Worm (Caenorhabditis elegans): Measurements from ENCODE around the gene ttr-29.

The ttr-29 gene

ce11 chrV:12919705-12920104 lies 13.1 kb upstream of the ttr-29 start, which contains the start of gene lipl-1:
Gene lipl-1, plus strand, starts transcription at chrV:12919986.
- TF ChIP-seq ztf-29 (GFP tag; IDR thresholded peaks at IDR 0.05) (no peak), med-1 (GFP tag; optimal IDR thresholded peaks at IDR 0.05; ENCODE audit: insufficient read depth) (no peak), cog-1 (tag; optimal IDR thresholded peaks at IDR 0.05) (no peak), T22C8.4 (GFP tag; IDR thresholded peaks at IDR 0.05) (no peak), klf-2 (GFP tag; conservative IDR thresholded peaks at IDR 0.05) (no peak), tab-1 (GFP tag; IDR thresholded peaks at IDR 0.05) (no peak)

ce11 chrV:12909544-12910157 lies 3.0 kb upstream of the ttr-29 start, which contains the start of gene nid-1:
Gene nid-1, plus strand, starts transcription at chrV:12910107.
- no peak for TF ChIP-seq cog-1 (tag; optimal IDR thresholded peaks at IDR 0.05)
- no peak for TF ChIP-seq klf-2 (GFP tag; conservative IDR thresholded peaks at IDR 0.05)
- TF ChIP-seq med-1 (GFP tag; optimal IDR thresholded peaks at IDR 0.05; ENCODE audit: insufficient read depth) = no peak
- TF ChIP-seq ztf-29 (GFP tag; IDR thresholded peaks at IDR 0.05) = no peak
- TF ChIP-seq T22C8.4 (GFP tag; IDR thresholded peaks at IDR 0.05) = no peak
- no peak for TF ChIP-seq flt-1 (GFP tag; IDR thresholded peaks at IDR 0.05)
- TF ChIP-seq tab-1 (GFP tag; IDR thresholded peaks at IDR 0.05) = no peak
- no peak for TF ChIP-seq ztf-23 (GFP tag; IDR thresholded peaks at IDR 0.05)
- TF ChIP-seq ref-1 (GFP tag; conservative IDR thresholded peaks at IDR 0.05) = no peak

- TF ChIP-seq klf-2 (GFP tag; conservative IDR thresholded peaks at IDR 0.05) = no peak
- TF ChIP-seq tab-1 (GFP tag; IDR thresholded peaks at IDR 0.05) = no peak
- no peak for TF ChIP-seq med-1 (GFP tag; optimal IDR thresholded peaks at IDR 0.05; ENCODE audit: insufficient read depth)
- no peak for TF ChIP-seq T22C8.4 (GFP tag; IDR thresholded peaks at IDR 0.05)
These were observed 2.0 kb upstream of the ttr-29 start for ce11 chrV:12908614-12909013.

- TF ChIP-seq tab-1 (GFP tag; IDR thresholded peaks at IDR 0.05) (no peak), flt-1 (GFP tag; IDR thresholded peaks at IDR 0.05) (no peak), T22C8.4 (GFP tag; IDR thresholded peaks at IDR 0.05) (no peak), med-1 (GFP tag; optimal IDR thresholded peaks at IDR 0.05; ENCODE audit: insufficient read depth) (no peak), ztf-23 (GFP tag; IDR thresholded peaks at IDR 0.05) (no peak), ztf-29 (GFP tag; IDR thresholded peaks at IDR 0.05) (no peak)
These were observed 804 bp upstream of the ttr-29 start for ce11 chrV:12907436-12907835.

- TF ChIP-seq cog-1 (tag; optimal IDR thresholded peaks at IDR 0.05) = no peak
- TF ChIP-seq ztf-23 (GFP tag; IDR thresholded peaks at IDR 0.05) = no peak
- no peak for TF ChIP-seq flt-1 (GFP tag; IDR thresholded peaks at IDR 0.05)
- TF ChIP-seq klf-2 (GFP tag; conservative IDR thresholded peaks at IDR 0.05) = no peak
- no peak for TF ChIP-seq ztf-29 (GFP tag; IDR thresholded peaks at IDR 0.05)
These were observed 1.6 kb downstream of the ttr-29 start, which contains the start of gene ttr-28 for ce11 chrV:12905074-12905473. Gene ttr-28, minus strand, starts transcription at chrV:12905174.

ce11 chrV:12904054-12904453 lies 2.6 kb downstream of the ttr-29 start, which contains the start of gene ttr-27:
Gene ttr-27, minus strand, starts transcription at chrV:12904098.
- TF ChIP-seq ref-1 (GFP tag; conservative IDR thresholded peaks at IDR 0.05) (no peak), tab-1 (GFP tag; IDR thresholded peaks at IDR 0.05) (no peak), cog-1 (tag; optimal IDR thresholded peaks at IDR 0.05) (no peak), klf-2 (GFP tag; conservative IDR thresholded peaks at IDR 0.05) (no peak), ztf-29 (GFP tag; IDR thresholded peaks at IDR 0.05) (no peak), med-1 (GFP tag; optimal IDR thresholded peaks at IDR 0.05; ENCODE audit: insufficient read depth) (no peak), flt-1 (GFP tag; IDR thresholded peaks at IDR 0.05) (no peak), T22C8.4 (GFP tag; IDR thresholded peaks at IDR 0.05) (no peak), ztf-23 (GFP tag; IDR thresholded peaks at IDR 0.05) (no peak)

- TF ChIP-seq tab-1 (GFP tag; IDR thresholded peaks at IDR 0.05) (no peak), ztf-23 (GFP tag; IDR thresholded peaks at IDR 0.05) (no peak), flt-1 (GFP tag; IDR thresholded peaks at IDR 0.05) (no peak), ztf-29 (GFP tag; IDR thresholded peaks at IDR 0.05) (no peak)
These were observed 5.3 kb downstream of the ttr-29 start for ce11 chrV:12901301-12901700.

ce11 chrV:12898583-12899232 lies 7.9 kb downstream of the ttr-29 start:
- TF ChIP-seq ztf-23 (GFP tag; IDR thresholded peaks at IDR 0.05) (no peak), ref-1 (GFP tag; conservative IDR thresholded peaks at IDR 0.05) (no peak)

- TF ChIP-seq tab-1 (GFP tag; IDR thresholded peaks at IDR 0.05) = no peak
- TF ChIP-seq cog-1 (tag; optimal IDR thresholded peaks at IDR 0.05) = no peak
- TF ChIP-seq ztf-29 (GFP tag; IDR thresholded peaks at IDR 0.05) = no peak
- TF ChIP-seq ztf-23 (GFP tag; IDR thresholded peaks at IDR 0.05) = no peak
- TF ChIP-seq klf-2 (GFP tag; conservative IDR thresholded peaks at IDR 0.05) = no peak
- TF ChIP-seq ref-1 (GFP tag; conservative IDR thresholded peaks at IDR 0.05) = no peak
- TF ChIP-seq T22C8.4 (GFP tag; IDR thresholded peaks at IDR 0.05) = no peak
These were observed 9.3 kb downstream of the ttr-29 start for ce11 chrV:12897338-12897737.

ce11 chrV:12896850-12897249 lies 9.8 kb downstream of the ttr-29 start:
- TF ChIP-seq ztf-29 (GFP tag; IDR thresholded peaks at IDR 0.05) (no peak), T22C8.4 (GFP tag; IDR thresholded peaks at IDR 0.05) (no peak), ztf-23 (GFP tag; IDR thresholded peaks at IDR 0.05) (no peak), med-1 (GFP tag; optimal IDR thresholded peaks at IDR 0.05; ENCODE audit: insufficient read depth) (no peak), klf-2 (GFP tag; conservative IDR thresholded peaks at IDR 0.05) (no peak), ref-1 (GFP tag; conservative IDR thresholded peaks at IDR 0.05) (no peak), tab-1 (GFP tag; IDR thresholded peaks at IDR 0.05) (no peak), cog-1 (tag; optimal IDR thresholded peaks at IDR 0.05) (no peak), flt-1 (GFP tag; IDR thresholded peaks at IDR 0.05) (no peak)

Measured in whole organism, midembryonic.